Worm (Caenorhabditis elegans): ENCODE data around the gene K09E9.4.

The K09E9.4 gene

DNA sequence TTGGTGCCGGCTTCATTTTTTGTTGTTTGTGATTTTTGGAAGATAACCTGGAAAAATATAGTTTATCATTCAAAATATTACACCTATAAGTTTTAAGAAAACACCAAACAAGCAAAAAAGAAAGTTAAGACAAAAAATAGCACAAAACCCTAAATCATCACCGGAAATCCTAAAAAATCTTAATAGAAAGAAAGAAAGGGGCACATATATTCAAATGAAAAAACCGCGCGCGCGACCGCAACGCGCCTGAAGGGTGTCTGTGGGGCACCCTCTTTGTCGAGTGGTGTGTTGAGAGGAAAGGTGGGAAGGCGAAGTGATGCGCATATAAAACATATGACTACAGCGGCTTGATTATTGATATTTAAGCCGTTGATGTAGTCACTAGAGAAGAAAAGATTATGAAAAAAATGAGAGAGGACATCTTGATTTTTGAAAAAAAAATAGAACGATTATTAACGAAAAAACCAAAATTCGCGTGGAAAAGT, 16.5 kb downstream of the K09E9.4 start, which contains the start of gene K09E9.3 (continued):
- no peak for TF ChIP-seq mxl-3 (GFP tag; optimal IDR thresholded peaks at IDR 0.05)
- no peak for TF ChIP-seq ceh-44 (GFP tag; IDR thresholded peaks at IDR 0.05)
- TF ChIP-seq hlh-30 (tag; optimal IDR thresholded peaks at IDR 0.05; ENCODE audit: insufficient read depth) = peak; percentile 19
- TF ChIP-seq nhr-10 (tag; optimal IDR thresholded peaks at IDR 0.05) = no peak
- TF ChIP-seq ztf-11 (tag; optimal IDR thresholded peaks at IDR 0.05) = no peak
- TF ChIP-seq nhr-76 (tag; optimal IDR thresholded peaks at IDR 0.05) = no peak
- no peak for TF ChIP-seq nhr-237 (tag; optimal IDR thresholded peaks at IDR 0.05)
- TF ChIP-seq zag-1 (tag; optimal IDR thresholded peaks at IDR 0.05) = no peak
- no peak for TF ChIP-seq nhr-41 (GFP tag; IDR thresholded peaks at IDR 0.05)
- no peak for TF ChIP-seq zfp-2 (tag; optimal IDR thresholded peaks at IDR 0.05)
- TF ChIP-seq daf-16 (GFP tag; optimal IDR thresholded peaks at IDR 0.05) = no peak
- no peak for TF ChIP-seq daf-16 (tag; optimal IDR thresholded peaks at IDR 0.05)
- no peak for TF ChIP-seq ztf-7 (tag; optimal IDR thresholded peaks at IDR 0.05)

DNA sequence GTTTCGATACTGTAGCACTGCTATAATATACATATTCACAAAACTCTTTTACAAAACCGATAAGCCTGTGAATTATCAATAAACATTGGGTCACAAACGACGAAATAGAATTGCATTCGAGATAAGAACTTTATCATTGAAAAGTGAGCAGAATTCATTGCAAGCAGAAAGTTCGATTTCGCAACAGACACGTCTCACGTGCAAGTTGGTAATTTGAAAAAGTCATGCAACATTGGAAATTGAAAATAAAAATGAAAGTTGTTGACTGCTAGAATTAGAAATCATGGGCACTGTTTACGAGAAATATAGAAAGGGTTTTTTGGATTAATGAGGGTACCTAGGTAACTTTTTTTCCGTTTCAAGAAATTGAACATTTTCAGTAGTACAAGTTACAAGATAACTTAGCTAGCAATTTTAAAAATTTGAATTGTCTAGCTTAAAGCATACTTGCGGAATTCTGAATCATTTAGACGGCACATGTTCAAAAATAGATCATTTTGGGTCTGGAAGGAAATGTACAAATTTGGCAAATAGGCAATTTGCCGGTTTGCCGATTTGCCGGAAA, 19.6 kb downstream of the K09E9.4 start:
- TF ChIP-seq ceh-62 (tag; optimal IDR thresholded peaks at IDR 0.05) = no peak
- no peak for TF ChIP-seq set-16 (GFP tag; IDR thresholded peaks at IDR 0.05)
- TF ChIP-seq daf-19 (GFP tag; conservative IDR thresholded peaks at IDR 0.05) = no peak
- no peak for TF ChIP-seq rbr-2 (tag; optimal IDR thresholded peaks at IDR 0.05)
- peak; percentile 93 for TF ChIP-seq nhr-10 (tag; optimal IDR thresholded peaks at IDR 0.05)
- TF ChIP-seq fos-1 (tag; optimal IDR thresholded peaks at IDR 0.05) = peak; percentile 81
- no peak for TF ChIP-seq cey-2 (tag; optimal IDR thresholded peaks at IDR 0.05; ENCODE audit: borderline replicate concordance, insufficient read depth)
- TF ChIP-seq nhr-76 (tag; optimal IDR thresholded peaks at IDR 0.05) = no peak
- no peak for TF ChIP-seq nhr-41 (GFP tag; IDR thresholded peaks at IDR 0.05)
- peak; percentile 65; the same call in 1 of the 2 replicates for TF ChIP-seq saeg-2 (GFP tag; IDR thresholded peaks at IDR 0.05)
- TF ChIP-seq nhr-102 (tag; optimal IDR thresholded peaks at IDR 0.05) = peak; percentile 79
- peak; percentile 98 for TF ChIP-seq nhr-28 (tag; optimal IDR thresholded peaks at IDR 0.05)
- TF ChIP-seq daf-16 (GFP tag; optimal IDR thresholded peaks at IDR 0.05) = peak in 1 of 2 experiments; percentile 10
- TF ChIP-seq daf-16 (tag; optimal IDR thresholded peaks at IDR 0.05) = peak; percentile 98
- peak; percentile 68 for TF ChIP-seq nhr-48 (tag; optimal IDR thresholded peaks at IDR 0.05)
- no peak for TF ChIP-seq lir-3 (tag; optimal IDR thresholded peaks at IDR 0.05)
- no peak for TF ChIP-seq egl-43 (GFP tag; IDR thresholded peaks at IDR 0.05)
- TF ChIP-seq duxl-1 (tag; optimal IDR thresholded peaks at IDR 0.05; ENCODE audit: poor library complexity) = no peak
- TF ChIP-seq vab-7 (GFP tag; IDR thresholded peaks at IDR 0.05) = peak; percentile 17; the same call in 1 of the 2 replicates
- peak; percentile 64; the same call in 1 of the 2 replicates for TF ChIP-seq Y105C5A.15 (GFP tag; IDR thresholded peaks at IDR 0.05)
- peak; percentile 49 for TF ChIP-seq dpl-1 (GFP tag; optimal IDR thresholded peaks at IDR 0.05)
- TF ChIP-seq spr-3 (GFP tag; optimal IDR thresholded peaks at IDR 0.05) = no peak
- peak; percentile 81 for TF ChIP-seq T20F7.1 (GFP tag; optimal IDR thresholded peaks at IDR 0.05)
- 0 out of 2 replicates have a peak, but pooled peaks have one; percentile 63 for TF ChIP-seq zfp-3 (GFP tag; conservative IDR thresholded peaks at IDR 0.05)
- 0 out of 2 replicates have a peak, but pooled peaks have one; percentile 23 for TF ChIP-seq ceh-20 (GFP tag; IDR thresholded peaks at IDR 0.05)
- TF ChIP-seq mep-1 (tag; optimal IDR thresholded peaks at IDR 0.05) = peak; percentile 93
- peak; percentile 97 for TF ChIP-seq dve-1 (tag; optimal IDR thresholded peaks at IDR 0.05; ENCODE audit: insufficient read depth)
- TF ChIP-seq nhr-6 (tag; optimal IDR thresholded peaks at IDR 0.05) = peak; percentile 20
- peak; percentile 20 for TF ChIP-seq F37D6.2 (tag; optimal IDR thresholded peaks at IDR 0.05)
- TF ChIP-seq ZK546.5 (tag; optimal IDR thresholded peaks at IDR 0.05) = no peak
- no peak for TF ChIP-seq snpc-1.2 (GFP tag; IDR thresholded peaks at IDR 0.05)
- TF ChIP-seq dmd-6 (GFP tag; IDR thresholded peaks at IDR 0.05) = peak; percentile 94
- no peak for TF ChIP-seq madf-5 (GFP tag; IDR thresholded peaks at IDR 0.05)
- 0 out of 2 replicates have a peak, but pooled peaks have one; percentile 9 for TF ChIP-seq ctbp-1 (GFP tag; IDR thresholded peaks at IDR 0.05)
- no peak for TF ChIP-seq F10B5.3 (tag; optimal IDR thresholded peaks at IDR 0.05)
- TF ChIP-seq lim-7 (GFP tag; IDR thresholded peaks at IDR 0.05) = peak; percentile 48; the same call in 1 of the 2 replicates
- TF ChIP-seq T26A8.4 (GFP tag; IDR thresholded peaks at IDR 0.05) = peak; percentile 78
- TF ChIP-seq mxl-3 (GFP tag; optimal IDR thresholded peaks at IDR 0.05) = peak; percentile 68
- peak; percentile 68 to 94 for TF ChIP-seq hif-1 (tag; optimal IDR thresholded peaks at IDR 0.05)
- 0 out of 2 replicates have a peak, but pooled peaks have one; percentile 7 for TF ChIP-seq hmg-1.1 (GFP tag; IDR thresholded peaks at IDR 0.05)
- TF ChIP-seq spr-1 (tag; optimal IDR thresholded peaks at IDR 0.05) = peak; percentile 33
